Worm (Caenorhabditis elegans) whole organism, young adult: ENCODE data around the gene cht-3.

ENCODE experiments used
- F23B12.7 ChIP-seq: sonication (generic microtip); optimal IDR thresholded peaks from 2 replicates; lab custom pipeline; 2017; ENCODE audit warnings: missing genetic modification characterization, mild to moderate bottlenecking, missing compliant biosample characterization, antibody characterized with exemption, moderate library complexity; ENCODE audit not compliant: insufficient read depth
- Y53G8AR.9 ChIP-seq: fragments of 200-800 bp; sonication (Bioruptor generic); conservative IDR thresholded peaks from 2 replicates; pipeline ENCODE4 v1.3.6; 2022; ENCODE audit warnings: missing genetic modification reagents, missing genetic modification characterization, missing compliant biosample characterization
- bed-2 ChIP-seq: fragments of 200-800 bp; sonication (Bioruptor generic); IDR thresholded peaks from 2 replicates; pipeline ENCODE4 v1.3.6; 2022; ENCODE audit warnings: missing genetic modification reagents, missing genetic modification characterization, missing compliant biosample characterization
- lag-1 ChIP-seq: fragments of 200-800 bp; sonication (Bioruptor generic); IDR thresholded peaks from 2 replicates; pipeline ENCODE4 v1.3.6; 2022; ENCODE audit warnings: missing genetic modification reagents, missing genetic modification characterization, missing compliant biosample characterization
- nfya-1 ChIP-seq: sonication (generic microtip); optimal IDR thresholded peaks from 2 replicates; lab custom pipeline; 2017; ENCODE audit warnings: antibody characterized with exemption, missing compliant biosample characterization, missing genetic modification characterization, borderline replicate concordance; ENCODE audit not compliant: insufficient read depth
- nfya-2 ChIP-seq: fragments of 200-800 bp; sonication (Bioruptor generic); IDR thresholded peaks from 2 replicates; pipeline ENCODE4 v1.3.6; 2022; ENCODE audit warnings: missing genetic modification reagents, missing genetic modification characterization, missing compliant biosample characterization
- pha-4 ChIP-seq: fragments of 150-350 bp; sonication (generic microtip); optimal IDR thresholded peaks from 2 replicates; lab custom pipeline; 2014; ENCODE audit warnings: missing biosample characterization, missing genetic modification reagents, missing genetic modification characterization
- rec-8 ChIP-seq, 2 experiments: sonication (generic microtip); optimal IDR thresholded peaks; 2 replicates each; lab custom pipeline; 2016; ENCODE audit warnings: mild to moderate bottlenecking in 2 of 2, missing genetic modification characterization in 2 of 2, missing genetic modification reagents in 2 of 2, missing genotype in 2 of 2, missing biosample characterization in 1 of 2, missing compliant biosample characterization in 1 of 2, moderate library complexity in 1 of 2
- unc-130 ChIP-seq: sonication (generic microtip); optimal IDR thresholded peaks from 2 replicates; lab custom pipeline; 2016; ENCODE audit warnings: missing genetic modification reagents, missing genetic modification characterization, missing compliant biosample characterization

- TF ChIP-seq unc-130: no peak
- TF ChIP-seq bed-2: no peak
- TF ChIP-seq Y53G8AR.9 (GFP tag; lab: Robert Waterston, UW): no peak
- TF ChIP-seq rec-8 (tag; optimal IDR thresholded peaks at IDR 0.05; lab: Kevin White, UChicago): no peak
- no peak for TF ChIP-seq F23B12.7
- no peak for TF ChIP-seq pha-4
- no peak for TF ChIP-seq nfya-1 (tag; lab: Kevin White, UChicago)
- TF ChIP-seq lag-1: no peak
- no peak for TF ChIP-seq nfya-2 (GFP tag; lab: Robert Waterston, UW)
These were observed 16.6 kb upstream of the cht-3 start, which contains the start of gene prkl-1 for ce11 chrIV:6986835-6987234.
